Fruit fly (Drosophila melanogaster) whole organism, prepupa: ENCODE results near the gene Jon25Bii.

Source experiments
- Blimp-1 ChIP-seq: fragments of 200-800 bp; sonication (Bioruptor generic); optimal IDR thresholded peaks from 3 replicates; lab custom pipeline; 2017; ENCODE audit warnings: missing biosample characterization, missing genetic modification characterization, mild to moderate bottlenecking, moderate library complexity, missing genetic modification reagents
- CG6276 ChIP-seq: fragments of 200-800 bp; sonication (Bioruptor generic); optimal IDR thresholded peaks from 2 replicates; lab custom pipeline; 2017; ENCODE audit warnings: missing biosample characterization, mild to moderate bottlenecking, missing genetic modification characterization
- CG6854 ChIP-seq: fragments of 200-800 bp; sonication (Bioruptor generic); optimal IDR thresholded peaks from 2 replicates; lab custom pipeline; 2017; ENCODE audit warnings: missing biosample characterization, mild to moderate bottlenecking, missing genetic modification characterization
- cyc ChIP-seq: fragments of 200-800 bp; sonication (Bioruptor generic); optimal IDR thresholded peaks from 3 replicates; lab custom pipeline; 2016; ENCODE audit warnings: missing biosample characterization, missing genetic modification characterization
- svp ChIP-seq: fragments of 200-800 bp; sonication (Bioruptor generic); peaks from one replicate; lab custom pipeline; 2016; ENCODE audit warnings: missing biosample characterization, missing genetic modification characterization

dm6 chr2L:4945300-4945699 lies 7.6 kb downstream of the Jon25Bii start, which contains the start of the genes mRpL24 and betaggt-I:
- peak; percentile 95 for TF ChIP-seq cyc
- peak; percentile 87 for TF ChIP-seq Blimp-1 (GFP tag; lab: Kevin White, UChicago)
- TF ChIP-seq CG6276, result peak; percentile 92
- peak; percentile 85 for TF ChIP-seq CG6854
- peak; percentile 96 for TF ChIP-seq svp (GFP tag; lab: Kevin White, UChicago)
